Fruit fly (Drosophila melanogaster) whole organism, embryonic: ENCODE data around the gene Mbs.

Source experiments
- Ada2b ChIP-seq: fragments of 200-800 bp; sonication (Bioruptor generic); IDR thresholded peaks from 2 replicates; pipeline ENCODE4 v1.3.6; 2022; ENCODE audit warnings: missing biosample characterization, missing genetic modification characterization
- Adf1 ChIP-seq: fragments of 200-800 bp; sonication (Bioruptor generic); IDR thresholded peaks from 2 replicates; pipeline ENCODE4 v1.3.6; 2022; ENCODE audit warnings: missing biosample characterization, missing genetic modification characterization
- CG10431 ChIP-seq: fragments of 200-800 bp; sonication (Bioruptor generic); optimal IDR thresholded peaks from 3 replicates; lab custom pipeline; 2018; ENCODE audit warnings: missing biosample characterization, mild to moderate bottlenecking, missing genetic modification characterization
- CG10979 ChIP-seq: fragments of 200-800 bp; sonication (Bioruptor generic); optimal IDR thresholded peaks from 2 replicates; lab custom pipeline; 2018; ENCODE audit warnings: missing biosample characterization, mild to moderate bottlenecking, missing genetic modification characterization, moderate library complexity
- CG11695 ChIP-seq: fragments of 200-800 bp; sonication (Bioruptor generic); IDR thresholded peaks from 3 replicates; pipeline ENCODE4 v1.3.6; 2022; ENCODE audit warnings: missing biosample characterization, missing genetic modification characterization
- CG14014 ChIP-seq: fragments of 200-800 bp; sonication (Bioruptor generic); IDR thresholded peaks from 2 replicates; pipeline ENCODE4 v1.3.6; 2022; ENCODE audit warnings: missing biosample characterization, missing genetic modification characterization
- CG14667 ChIP-seq: fragments of 200-800 bp; sonication (Bioruptor generic); IDR thresholded peaks from 2 replicates; pipeline ENCODE4 v1.3.6; 2022; ENCODE audit warnings: missing biosample characterization, missing genetic modification characterization
- CG16863 ChIP-seq: fragments of 200-800 bp; sonication (Bioruptor generic); optimal IDR thresholded peaks from 3 replicates; lab custom pipeline; 2016; ENCODE audit warnings: missing biosample characterization, missing genetic modification characterization
- CG17385 ChIP-seq: fragments of 200-800 bp; sonication (Bioruptor generic); optimal IDR thresholded peaks from 3 replicates; lab custom pipeline; 2018; ENCODE audit warnings: missing biosample characterization, mild to moderate bottlenecking, missing genetic modification characterization
- CG17802 ChIP-seq: fragments of 200-800 bp; sonication (Bioruptor generic); optimal IDR thresholded peaks from 2 replicates; lab custom pipeline; 2018; ENCODE audit warnings: missing biosample characterization, mild to moderate bottlenecking, missing genetic modification characterization, moderate library complexity
- CG34224 ChIP-seq: fragments of 200-800 bp; sonication (Bioruptor generic); IDR thresholded peaks from 3 replicates; pipeline ENCODE4 v1.3.6; 2022; ENCODE audit warnings: missing biosample characterization, missing genetic modification characterization; ENCODE audit not compliant: partially characterized antibody
- CG4360 ChIP-seq: fragments of 200-800 bp; sonication (Bioruptor generic); IDR thresholded peaks from 2 replicates; pipeline ENCODE4 v1.3.6; 2022; ENCODE audit warnings: missing biosample characterization, missing genetic modification characterization
- CG4617 ChIP-seq: fragments of 200-800 bp; sonication (Bioruptor generic); optimal IDR thresholded peaks from 3 replicates; lab custom pipeline; 2016; ENCODE audit warnings: missing biosample characterization, missing genetic modification characterization, borderline replicate concordance
- CG5180 ChIP-seq: fragments of 200-800 bp; sonication (Bioruptor generic); optimal IDR thresholded peaks from 3 replicates; lab custom pipeline; 2017; ENCODE audit warnings: missing biosample characterization, missing genetic modification characterization, mild to moderate bottlenecking, moderate library complexity, missing genetic modification reagents
- CG6654 ChIP-seq: fragments of 200-800 bp; sonication (Bioruptor generic); optimal IDR thresholded peaks from 2 replicates; lab custom pipeline; 2017; ENCODE audit warnings: missing biosample characterization, mild to moderate bottlenecking, missing genetic modification characterization
- CG8281 ChIP-seq: fragments of 200-800 bp; sonication (Bioruptor generic); optimal IDR thresholded peaks from 2 replicates; lab custom pipeline; 2018; ENCODE audit warnings: missing biosample characterization, mild to moderate bottlenecking, missing genetic modification characterization, moderate library complexity
- CG9817 ChIP-seq: fragments of 200-800 bp; sonication (Bioruptor generic); optimal IDR thresholded peaks from 2 replicates; lab custom pipeline; 2018; ENCODE audit warnings: missing biosample characterization, mild to moderate bottlenecking, missing genetic modification characterization, moderate library complexity
- CG9876 ChIP-seq: fragments of 200-800 bp; sonication (Bioruptor generic); optimal IDR thresholded peaks from 2 replicates; lab custom pipeline; 2016; ENCODE audit warnings: missing biosample characterization, missing genetic modification characterization
- D19A ChIP-seq: fragments of 200-800 bp; optimal IDR thresholded peaks from 3 replicates; lab custom pipeline; 2019; ENCODE audit warnings: missing biosample characterization, mild to moderate bottlenecking, missing genetic modification characterization, moderate library complexity
- D19B ChIP-seq: fragments of 200-800 bp; sonication (Bioruptor generic); optimal IDR thresholded peaks from 2 replicates; lab custom pipeline; 2017; ENCODE audit warnings: missing biosample characterization, mild to moderate bottlenecking, missing genetic modification characterization
- Dll ChIP-seq: fragments of 200-800 bp; sonication (Bioruptor generic); IDR thresholded peaks from 4 replicates; pipeline ENCODE4 v1.3.6; 2022; ENCODE audit warnings: missing biosample characterization, missing genetic modification characterization; ENCODE audit not compliant: partially characterized antibody
- Doc2 ChIP-seq: fragments of 200-800 bp; sonication (Bioruptor generic); IDR thresholded peaks from 2 replicates; pipeline ENCODE4 v1.3.6; 2022; ENCODE audit warnings: missing biosample characterization, missing genetic modification characterization
- Dp ChIP-seq: fragments of 200-800 bp; sonication (Bioruptor generic); optimal IDR thresholded peaks from 2 replicates; lab custom pipeline; 2018; ENCODE audit warnings: missing biosample characterization, mild to moderate bottlenecking, missing genetic modification characterization, moderate library complexity
- E2f2 ChIP-seq: fragments of 200-800 bp; sonication (Bioruptor generic); IDR thresholded peaks from 2 replicates; pipeline ENCODE4 v1.3.6; 2022; ENCODE audit warnings: missing biosample characterization, missing genetic modification characterization
- Elba2 ChIP-seq: fragments of 200-800 bp; sonication (Bioruptor generic); optimal IDR thresholded peaks from 3 replicates; lab custom pipeline; 2016; ENCODE audit warnings: missing biosample characterization, missing genetic modification characterization
- Hr39 ChIP-seq: fragments of >200 bp; optimal IDR thresholded peaks from 2 replicates; lab custom pipeline; 2017
- MESR4 ChIP-seq: fragments of 200-800 bp; sonication (Bioruptor generic); optimal IDR thresholded peaks from 2 replicates; lab custom pipeline; 2018; ENCODE audit warnings: missing biosample characterization, mild to moderate bottlenecking, missing genetic modification characterization, moderate library complexity
- MTF-1 ChIP-seq: fragments of 200-800 bp; sonication (Bioruptor generic); optimal IDR thresholded peaks from 2 replicates; lab custom pipeline; 2018; ENCODE audit warnings: missing biosample characterization, mild to moderate bottlenecking, missing genetic modification characterization, borderline replicate concordance
- NC2β ChIP-seq: fragments of 200-800 bp; sonication (Bioruptor generic); optimal IDR thresholded peaks from 2 replicates; lab custom pipeline; 2016; ENCODE audit warnings: missing biosample characterization, missing genetic modification characterization
- NFAT ChIP-seq: fragments of 200-800 bp; sonication (Bioruptor generic); IDR thresholded peaks from 2 replicates; pipeline ENCODE4 v1.3.6; 2022; ENCODE audit warnings: missing biosample characterization, missing genetic modification characterization
- abd-A ChIP-seq: fragments of 200-800 bp; sonication (Bioruptor generic); optimal IDR thresholded peaks from 3 replicates; lab custom pipeline; 2019; ENCODE audit warnings: missing biosample characterization, mild to moderate bottlenecking, missing genetic modification characterization, moderate library complexity
- ac ChIP-seq: fragments of 200-800 bp; sonication (Bioruptor generic); optimal IDR thresholded peaks from 3 replicates; lab custom pipeline; 2017; ENCODE audit warnings: missing biosample characterization, mild to moderate bottlenecking, missing genetic modification characterization
- ash1 ChIP-seq: fragments of 200-800 bp; sonication (Bioruptor generic); optimal IDR thresholded peaks from 2 replicates; lab custom pipeline; 2018; ENCODE audit warnings: missing biosample characterization, mild to moderate bottlenecking, missing genetic modification characterization
- bbx ChIP-seq: fragments of 200-800 bp; sonication (Bioruptor generic); IDR thresholded peaks from 2 replicates; pipeline ENCODE4 v1.3.6; 2022; ENCODE audit warnings: missing biosample characterization, missing genetic modification characterization; ENCODE audit not compliant: partially characterized antibody
- bigmax ChIP-seq: fragments of 200-800 bp; sonication (Bioruptor generic); optimal IDR thresholded peaks from 2 replicates; lab custom pipeline; 2018; ENCODE audit warnings: missing biosample characterization, mild to moderate bottlenecking, missing genetic modification characterization
- chn ChIP-seq: fragments of 200-800 bp; sonication (Bioruptor generic); optimal IDR thresholded peaks from 2 replicates; lab custom pipeline; 2016; ENCODE audit warnings: missing biosample characterization, missing genetic modification characterization
- danr ChIP-seq: fragments of 200-800 bp; sonication (Bioruptor generic); IDR thresholded peaks from 2 replicates; pipeline ENCODE4 v1.3.6; 2022; ENCODE audit warnings: missing biosample characterization, missing genetic modification characterization
- gce ChIP-seq: fragments of 200-800 bp; sonication (Bioruptor generic); IDR thresholded peaks from 3 replicates; pipeline ENCODE4 v1.3.6; 2022; ENCODE audit warnings: missing biosample characterization, missing genetic modification characterization
- jigr1 ChIP-seq: fragments of 200-800 bp; sonication (Bioruptor generic); IDR thresholded peaks from 3 replicates; pipeline ENCODE4 v1.3.6; 2022; ENCODE audit warnings: missing biosample characterization, missing genetic modification characterization
- lmd ChIP-seq: fragments of 200-800 bp; sonication (Bioruptor generic); IDR thresholded peaks from 2 replicates; pipeline ENCODE4 v1.3.6; 2022; ENCODE audit warnings: missing biosample characterization, missing genetic modification characterization
- pnt ChIP-seq: fragments of 200-800 bp; sonication (Bioruptor generic); optimal IDR thresholded peaks from 3 replicates; lab custom pipeline; 2016; ENCODE audit warnings: missing biosample characterization, missing genetic modification characterization
- pros ChIP-seq: fragments of 200-800 bp; sonication (Bioruptor generic); optimal IDR thresholded peaks from 3 replicates; lab custom pipeline; 2019; ENCODE audit warnings: missing biosample characterization, mild to moderate bottlenecking, missing genetic modification characterization, moderate library complexity
- pzg ChIP-seq: fragments of 200-800 bp; sonication (Bioruptor generic); optimal IDR thresholded peaks from 3 replicates; lab custom pipeline; 2018; ENCODE audit warnings: missing biosample characterization, mild to moderate bottlenecking, missing genetic modification characterization, moderate library complexity
- rib ChIP-seq: fragments of 200-800 bp; sonication (Bioruptor generic); IDR thresholded peaks from 2 replicates; pipeline ENCODE4 v1.3.6; 2022; ENCODE audit warnings: missing biosample characterization, missing genetic modification characterization
- sim ChIP-seq: fragments of 200-800 bp; sonication (Bioruptor generic); IDR thresholded peaks from 2 replicates; pipeline ENCODE4 v1.3.6; 2022; ENCODE audit warnings: missing biosample characterization, missing genetic modification characterization
- sisA ChIP-seq: fragments of 200-800 bp; sonication (Bioruptor generic); IDR thresholded peaks from 2 replicates; pipeline ENCODE4 v1.3.6; 2022; ENCODE audit warnings: missing biosample characterization, missing genetic modification characterization
- slp2 ChIP-seq: fragments of 200-800 bp; sonication (Bioruptor generic); optimal IDR thresholded peaks from 2 replicates; lab custom pipeline; 2016; ENCODE audit warnings: missing biosample characterization, missing genetic modification characterization
- tio ChIP-seq: fragments of 200-800 bp; sonication (Bioruptor generic); optimal IDR thresholded peaks from 2 replicates; lab custom pipeline; 2017; ENCODE audit warnings: missing biosample characterization, missing genetic modification characterization, inconsistent platforms
- ttk ChIP-seq: fragments of 200-800 bp; sonication (Bioruptor generic); IDR thresholded peaks from 2 replicates; pipeline ENCODE4 v2.1.2; 2022; ENCODE audit warnings: missing biosample characterization, missing genetic modification characterization
- tup ChIP-seq: fragments of 200-800 bp; sonication (Bioruptor generic); optimal IDR thresholded peaks from 2 replicates; lab custom pipeline; 2016; ENCODE audit warnings: missing biosample characterization, mild to moderate bottlenecking, missing genetic modification characterization, moderate library complexity
- unpg ChIP-seq: fragments of 200-800 bp; sonication (Bioruptor generic); optimal IDR thresholded peaks from 3 replicates; lab custom pipeline; 2018; ENCODE audit warnings: missing biosample characterization, mild to moderate bottlenecking, missing genetic modification characterization, moderate library complexity

Mbs gene

dm6 chr3L:16100059-16100458 lies 48.3 kb downstream of the Mbs start, which contains the start of gene IleRS-m (continued):
- TF ChIP-seq Dll (0 out of 4 replicates have a peak, but pooled peaks have one; percentile 11), Doc2 (GFP tag; lab: Robert Waterston, UW) (no peak), Dp (peak; percentile 90), jigr1 (GFP tag; lab: Robert Waterston, UW) (no peak), D19A (tag; lab: Kevin White, UChicago) (no peak), MESR4 (GFP tag; lab: Kevin White, UChicago) (peak; percentile 20), ash1 (GFP tag; lab: Kevin White, UChicago) (no peak), Ada2b (GFP tag; lab: Robert Waterston, UW) (no peak), rib (GFP tag; lab: Robert Waterston, UW) (no peak), chn (no peak), CG16863 (GFP tag; lab: Kevin White, UChicago) (no peak), NC2β (GFP tag; lab: Kevin White, UChicago) (no peak), CG4617 (GFP tag; lab: Kevin White, UChicago) (no peak), abd-A (no peak), lmd (GFP tag; lab: Robert Waterston, UW) (no peak), gce (no peak), bbx (GFP tag; lab: Robert Waterston, UW) (no peak; the same call in 1 of the 2 replicates), Elba2 (GFP tag; lab: Kevin White, UChicago) (no peak), MTF-1 (GFP tag; lab: Kevin White, UChicago) (no peak), bigmax (GFP tag; lab: Kevin White, UChicago) (no peak), CG4360 (GFP tag; lab: Robert Waterston, UW) (no peak), CG17385 (GFP tag; lab: Kevin White, UChicago) (peak; percentile 96), ac (GFP tag; lab: Kevin White, UChicago) (no peak), CG8281 (tag; lab: Kevin White, UChicago) (no peak), pzg (GFP tag; lab: Kevin White, UChicago) (peak; percentile 39), CG17802 (tag; lab: Kevin White, UChicago) (peak; percentile 99), CG10431 (GFP tag; lab: Kevin White, UChicago) (no peak), CG34224 (GFP tag; lab: Robert Waterston, UW) (0 out of 3 replicates have a peak, but pooled peaks have one; percentile 27), CG9817 (tag; lab: Kevin White, UChicago) (no peak), D19B (GFP tag; lab: Kevin White, UChicago) (no peak)

dm6 chr3L:16105528-16105927 lies 53.8 kb downstream of the Mbs start, which contains the start of the genes IntS9 and CG43295:
Gene IntS9 (minus strand): TSS chr3L:16105627.
Gene CG43295 (plus strand): TSS chr3L:16105852.
- TF ChIP-seq Dp (peak; percentile 44), Adf1 (GFP tag; lab: Robert Waterston, UW) (no peak; the same call in 1 of the 2 replicates), tup (GFP tag; lab: Kevin White, UChicago) (peak; percentile 69), Hr39 (lab: Kevin White, UChicago) (no peak), sisA (GFP tag; lab: Robert Waterston, UW) (peak; percentile 86), pnt (GFP tag; lab: Kevin White, UChicago) (peak; percentile 83), CG6654 (GFP tag; lab: Kevin White, UChicago) (peak; percentile 43), CG14667 (GFP tag; lab: Robert Waterston, UW) (peak; percentile 66), ttk (GFP tag; lab: Robert Waterston, UW) (peak; percentile 77), CG10979 (tag; lab: Kevin White, UChicago) (peak; percentile 82), tio (GFP tag; lab: Kevin White, UChicago) (peak; percentile 77), danr (GFP tag; lab: Robert Waterston, UW) (peak; percentile 44), CG5180 (GFP tag; lab: Kevin White, UChicago) (no peak), CG14014 (GFP tag; lab: Robert Waterston, UW) (peak; percentile 71), pros (GFP tag; lab: Kevin White, UChicago) (no peak), NFAT (GFP tag; lab: Robert Waterston, UW) (peak; percentile 77), slp2 (GFP tag; lab: Kevin White, UChicago) (peak; percentile 81), CG11695 (GFP tag; lab: Robert Waterston, UW) (peak; percentile 77), sim (peak; percentile 60; the same call in 1 of the 2 replicates), unpg (GFP tag; lab: Kevin White, UChicago) (no peak), CG9876 (GFP tag; lab: Kevin White, UChicago) (peak; percentile 68), ash1 (GFP tag; lab: Kevin White, UChicago) (no peak), E2f2 (GFP tag; lab: Robert Waterston, UW) (peak; percentile 77)
